Worm (Caenorhabditis elegans) whole organism, dauer: ENCODE data around the gene lgc-14.

Source experiments
- unc-62 ChIP-seq: sonication (generic microtip); optimal IDR thresholded peaks from 2 replicates; lab custom pipeline; 2017; ENCODE audit warnings: missing biosample characterization, missing genetic modification reagents, missing genetic modification characterization

Gene lgc-14

DNA sequence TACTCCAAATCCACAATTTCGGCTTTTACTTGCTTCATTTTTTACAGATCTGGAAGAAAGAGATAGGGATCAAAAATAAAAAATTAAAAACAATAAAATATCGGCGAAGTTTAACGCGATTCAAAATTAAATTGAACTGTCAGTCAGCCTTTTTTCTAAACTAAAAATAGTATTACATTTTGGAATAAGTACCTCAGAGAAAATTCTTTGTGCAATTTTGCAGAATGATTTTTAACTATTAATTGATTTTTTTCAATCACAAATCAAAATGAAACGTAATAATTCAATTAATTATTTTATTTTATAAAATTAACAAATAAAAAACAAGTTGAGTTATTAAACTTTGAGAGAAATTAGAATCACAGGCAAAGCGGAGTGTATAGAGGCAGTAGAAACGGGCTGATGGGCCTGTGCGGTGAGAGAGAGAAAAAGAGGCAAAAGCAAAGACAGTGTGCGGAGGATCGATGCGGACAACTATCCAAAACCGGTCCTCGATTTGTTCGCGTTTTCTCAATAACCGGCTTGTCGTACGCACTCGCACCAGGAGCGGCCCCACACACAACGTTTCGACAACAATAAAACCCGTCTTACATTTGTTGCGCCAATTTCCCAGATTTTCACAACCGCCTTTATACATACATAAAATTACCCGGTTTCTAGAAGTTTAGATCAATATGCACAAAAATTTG, 48.8 kb downstream of the lgc-14 start, which contains the start of gene F57G12.2:
TSS of gene F57G12.2 (minus strand) at position 51 of the 689 bp plus-strand sequence.
- no peak for TF ChIP-seq unc-62 (GFP tag; lab: Kevin White, UChicago)

DNA sequence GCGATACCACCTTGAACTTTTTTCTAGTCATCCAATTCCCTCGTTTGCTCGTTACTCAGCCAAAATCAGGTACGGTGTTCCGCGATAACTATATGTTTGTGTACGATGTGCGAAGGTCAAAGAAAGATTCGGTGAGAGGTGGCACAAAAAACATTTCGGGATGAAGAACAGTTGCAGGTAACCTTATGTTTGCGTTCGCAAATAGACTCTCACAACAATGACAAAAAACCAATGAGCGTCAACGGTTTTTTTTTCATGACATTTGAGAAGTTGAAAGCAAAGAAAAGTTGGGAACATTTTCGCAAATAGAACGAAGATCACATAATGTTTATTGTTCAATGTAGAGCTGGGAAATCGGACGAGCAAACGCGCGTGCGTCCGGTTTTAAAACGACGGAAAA, 51.3 kb downstream of the lgc-14 start:
- no peak for TF ChIP-seq unc-62 (GFP tag; lab: Kevin White, UChicago)
